Fruit fly (Drosophila melanogaster) whole organism, adult: ENCODE measurements around the gene CG43134.

Experiments
- CG11617 ChIP-seq: fragments of 200-800 bp; sonication (Bioruptor generic); optimal IDR thresholded peaks from 2 replicates; lab custom pipeline; 2017; ENCODE audit warnings: mild to moderate bottlenecking, missing biosample characterization, missing genetic modification reagents, missing genetic modification characterization
- CG12768 ChIP-seq: fragments of 200-800 bp; sonication (Bioruptor generic); optimal IDR thresholded peaks from 2 replicates; lab custom pipeline; 2017; ENCODE audit warnings: missing biosample characterization, missing genetic modification characterization, mild to moderate bottlenecking, moderate library complexity, missing genetic modification reagents
- CG1620 ChIP-seq: fragments of 200-800 bp; sonication (Bioruptor generic); optimal IDR thresholded peaks from 2 replicates; lab custom pipeline; 2016; ENCODE audit warnings: missing biosample characterization, missing genetic modification characterization
- CG33017 ChIP-seq: fragments of 200-800 bp; sonication (Bioruptor generic); optimal IDR thresholded peaks from 2 replicates; lab custom pipeline; 2018; ENCODE audit warnings: missing biosample characterization, mild to moderate bottlenecking, missing genetic modification characterization, moderate library complexity
- CG5204 ChIP-seq: fragments of 200-800 bp; sonication (Bioruptor generic); optimal IDR thresholded peaks from 2 replicates; lab custom pipeline; 2016; ENCODE audit warnings: missing biosample characterization, missing genetic modification characterization
- CG7045 ChIP-seq: fragments of 200-800 bp; sonication (Bioruptor generic); optimal IDR thresholded peaks from 2 replicates; lab custom pipeline; 2017; ENCODE audit warnings: missing biosample characterization, mild to moderate bottlenecking, missing genetic modification characterization
- CG7101 ChIP-seq: fragments of 200-800 bp; sonication (Bioruptor generic); optimal IDR thresholded peaks from 2 replicates; lab custom pipeline; 2018; ENCODE audit warnings: missing biosample characterization, mild to moderate bottlenecking, missing genetic modification characterization, moderate library complexity
- Clk ChIP-seq: fragments of 200-800 bp; sonication (Bioruptor generic); optimal IDR thresholded peaks from 2 replicates; lab custom pipeline; 2017; ENCODE audit warnings: missing biosample characterization, missing genetic modification characterization
- Crg-1 ChIP-seq: fragments of 200-800 bp; sonication (Bioruptor generic); optimal IDR thresholded peaks from 2 replicates; lab custom pipeline; 2016; ENCODE audit warnings: missing biosample characterization, missing genetic modification characterization
- Hr96 ChIP-seq: fragments of 200-800 bp; sonication (Bioruptor generic); optimal IDR thresholded peaks from 2 replicates; lab custom pipeline; 2016; ENCODE audit warnings: missing biosample characterization, missing genetic modification characterization
- Mnt ChIP-seq: fragments of 200-800 bp; sonication (Bioruptor generic); optimal IDR thresholded peaks from 2 replicates; lab custom pipeline; 2016; ENCODE audit warnings: missing biosample characterization, mild to moderate bottlenecking, missing genetic modification characterization
- bab1 ChIP-seq: fragments of 200-800 bp; sonication (Bioruptor generic); optimal IDR thresholded peaks from 3 replicates; lab custom pipeline; 2019; ENCODE audit warnings: missing biosample characterization, mild to moderate bottlenecking, missing genetic modification characterization, moderate library complexity
- cic ChIP-seq: fragments of 200-800 bp; sonication (Bioruptor generic); optimal IDR thresholded peaks from 2 replicates; lab custom pipeline; 2017; ENCODE audit warnings: missing biosample characterization, mild to moderate bottlenecking, missing genetic modification characterization, moderate library complexity
- cnc ChIP-seq, 2 experiments: fragments of >200 bp; optimal IDR thresholded peaks; 2 replicates each; lab custom pipeline; 2017
- kay ChIP-seq: fragments of 200-800 bp; sonication (Bioruptor generic); peaks from one replicate; lab custom pipeline; 2016; ENCODE audit warnings: missing biosample characterization, missing genetic modification characterization, borderline replicate concordance
- ovo ChIP-seq: fragments of 200-800 bp; sonication (Bioruptor generic); optimal IDR thresholded peaks from 2 replicates; lab custom pipeline; 2016; ENCODE audit warnings: missing biosample characterization, missing genetic modification characterization
- pad ChIP-seq: fragments of 200-800 bp; sonication (Bioruptor generic); optimal IDR thresholded peaks from 3 replicates; lab custom pipeline; 2017; ENCODE audit warnings: missing biosample characterization, missing genetic modification characterization, mild to moderate bottlenecking, moderate library complexity, missing genetic modification reagents
- tj ChIP-seq: fragments of 200-800 bp; sonication (Bioruptor generic); optimal IDR thresholded peaks from 3 replicates; lab custom pipeline; 2017; ENCODE audit warnings: missing biosample characterization, mild to moderate bottlenecking, missing genetic modification characterization, moderate library complexity
- toe ChIP-seq: fragments of 200-800 bp; sonication (Bioruptor generic); optimal IDR thresholded peaks from 2 replicates; lab custom pipeline; 2016; ENCODE audit warnings: missing biosample characterization, missing genetic modification characterization

CG43134 gene

dm6 chrX:4248077-4248476 lies 964 bp downstream of the CG43134 start, which contains the start of gene CG43135:
CG43135 (plus strand) TSS chrX:4248377.
- no peak for TF ChIP-seq cnc (optimal IDR thresholded peaks at IDR 0.05; lab: Kevin White, UChicago)
- no peak for TF ChIP-seq Crg-1 (GFP tag; lab: Kevin White, UChicago)
- no peak for TF ChIP-seq CG5204
- no peak for TF ChIP-seq Mnt
- no peak for TF ChIP-seq CG33017 (tag; lab: Kevin White, UChicago)
- TF ChIP-seq cic (GFP tag; lab: Kevin White, UChicago), result no peak
- TF ChIP-seq bab1 (GFP tag; lab: Kevin White, UChicago), result no peak
- no peak for TF ChIP-seq tj
- no peak for TF ChIP-seq CG7101 (tag; lab: Kevin White, UChicago)

- TF ChIP-seq kay (GFP tag; lab: Kevin White, UChicago), result no peak
- no peak for TF ChIP-seq toe (GFP tag; lab: Kevin White, UChicago)
- TF ChIP-seq pad (GFP tag; lab: Kevin White, UChicago), result no peak
- no peak for TF ChIP-seq CG7101 (tag; lab: Kevin White, UChicago)
- no peak for TF ChIP-seq Crg-1 (GFP tag; lab: Kevin White, UChicago)
- no peak for TF ChIP-seq tj
- no peak for TF ChIP-seq CG33017 (tag; lab: Kevin White, UChicago)
Observed at dm6 chrX:4252690-4253089, 5.6 kb downstream of the CG43134 start, which contains the start of gene CG15576. CG15576 (minus strand) TSS chrX:4252790.

dm6 chrX:4262661-4263060 lies 15.5 kb downstream of the CG43134 start:
- TF ChIP-seq CG1620 (GFP tag; lab: Kevin White, UChicago), result no peak
- TF ChIP-seq CG5204, result no peak
- TF ChIP-seq CG12768 (GFP tag; lab: Kevin White, UChicago), result no peak
- no peak for TF ChIP-seq tj
- TF ChIP-seq CG7045, result no peak
- no peak for TF ChIP-seq cnc (optimal IDR thresholded peaks at IDR 0.05; lab: Kevin White, UChicago)
- TF ChIP-seq Mnt, result no peak
- no peak for TF ChIP-seq CG7101 (tag; lab: Kevin White, UChicago)
- TF ChIP-seq Crg-1 (GFP tag; lab: Kevin White, UChicago), result no peak
- no peak for TF ChIP-seq toe (GFP tag; lab: Kevin White, UChicago)
- TF ChIP-seq bab1 (GFP tag; lab: Kevin White, UChicago), result no peak

dm6 chrX:4264319-4264718 lies 17.2 kb downstream of the CG43134 start:
- no peak for TF ChIP-seq tj
- TF ChIP-seq ovo (GFP tag; lab: Kevin White, UChicago), result no peak
- no peak for TF ChIP-seq CG7101 (tag; lab: Kevin White, UChicago)
- TF ChIP-seq pad (GFP tag; lab: Kevin White, UChicago), result no peak
- TF ChIP-seq Clk (GFP tag; lab: Kevin White, UChicago), result no peak
- TF ChIP-seq bab1 (GFP tag; lab: Kevin White, UChicago), result no peak
- TF ChIP-seq CG11617 (GFP tag; lab: Kevin White, UChicago), result no peak
- TF ChIP-seq CG7045, result no peak
- TF ChIP-seq Hr96 (GFP tag; lab: Kevin White, UChicago), result no peak
- no peak for TF ChIP-seq CG12768 (GFP tag; lab: Kevin White, UChicago)

dm6 chrX:4265327-4265726 lies 18.2 kb downstream of the CG43134 start:
- TF ChIP-seq bab1 (GFP tag; lab: Kevin White, UChicago), result no peak
- TF ChIP-seq toe (GFP tag; lab: Kevin White, UChicago), result no peak
- no peak for TF ChIP-seq CG7101 (tag; lab: Kevin White, UChicago)
- TF ChIP-seq pad (GFP tag; lab: Kevin White, UChicago), result no peak
- no peak for TF ChIP-seq cnc (optimal IDR thresholded peaks at IDR 0.05; lab: Kevin White, UChicago)
- TF ChIP-seq Crg-1 (GFP tag; lab: Kevin White, UChicago), result no peak
- no peak for TF ChIP-seq Clk (GFP tag; lab: Kevin White, UChicago)
- no peak for TF ChIP-seq kay (GFP tag; lab: Kevin White, UChicago)
- no peak for TF ChIP-seq Hr96 (GFP tag; lab: Kevin White, UChicago)

dm6 chrX:4265797-4266196 lies 18.7 kb downstream of the CG43134 start, which contains the start of gene CG12691:
CG12691 (plus strand) TSS chrX:4266097.
- TF ChIP-seq Clk (GFP tag; lab: Kevin White, UChicago) (no peak), CG12768 (GFP tag; lab: Kevin White, UChicago) (no peak), CG33017 (tag; lab: Kevin White, UChicago) (no peak), cic (GFP tag; lab: Kevin White, UChicago) (no peak), CG7045 (no peak), CG1620 (GFP tag; lab: Kevin White, UChicago) (no peak)

dm6 chrX:4268401-4268800 lies 21.3 kb downstream of the CG43134 start, which contains the start of gene CG15572:
CG15572 (plus strand) TSS chrX:4268701.
- TF ChIP-seq CG33017 (tag; lab: Kevin White, UChicago), result no peak
- no peak for TF ChIP-seq Hr96 (GFP tag; lab: Kevin White, UChicago)
- TF ChIP-seq bab1 (GFP tag; lab: Kevin White, UChicago), result no peak
- no peak for TF ChIP-seq cic (GFP tag; lab: Kevin White, UChicago)
- TF ChIP-seq tj, result no peak
- no peak for TF ChIP-seq Mnt
- TF ChIP-seq kay (GFP tag; lab: Kevin White, UChicago), result no peak
- no peak for TF ChIP-seq toe (GFP tag; lab: Kevin White, UChicago)
- TF ChIP-seq CG1620 (GFP tag; lab: Kevin White, UChicago), result no peak
- no peak for TF ChIP-seq CG12768 (GFP tag; lab: Kevin White, UChicago)
